Fruit fly (Drosophila melanogaster) whole organism, wandering third instar larva: ENCODE measurements around the gene CG14341.

ENCODE experiments used
- Abd-B ChIP-seq: fragments of >200 bp; optimal IDR thresholded peaks from 2 replicates; lab custom pipeline; 2017; ENCODE audit warnings: missing biosample characterization, missing genetic modification characterization
- CG32264 ChIP-seq: fragments of 200-800 bp; sonication (Bioruptor generic); optimal IDR thresholded peaks from 2 replicates; lab custom pipeline; 2016; ENCODE audit warnings: missing biosample characterization, missing genetic modification characterization
- CG9705 ChIP-seq: fragments of 200-800 bp; sonication (Bioruptor generic); optimal IDR thresholded peaks from 2 replicates; lab custom pipeline; 2018; ENCODE audit warnings: missing biosample characterization, mild to moderate bottlenecking, missing genetic modification characterization
- Dif ChIP-seq: fragments of 200-275, 200-300 bp; sonication (Bioruptor generic); optimal IDR thresholded peaks from 2 replicates; lab custom pipeline; 2018; ENCODE audit warnings: missing biosample characterization, missing genetic modification characterization; ENCODE audit not compliant: partially characterized antibody
- HLH106 ChIP-seq: fragments of 200-800 bp; optimal IDR thresholded peaks from 3 replicates; lab custom pipeline; 2019; ENCODE audit warnings: missing biosample characterization, mild to moderate bottlenecking, missing genetic modification characterization, moderate library complexity
- Jra ChIP-seq: sonication (Bioruptor generic); optimal IDR thresholded peaks from 2 replicates; lab custom pipeline; 2016; ENCODE audit warnings: missing biosample characterization, missing genetic modification characterization
- Myc ChIP-seq: fragments of >200 bp; optimal IDR thresholded peaks from 2 replicates; lab custom pipeline; 2017
- OdsH ChIP-seq: fragments of 200-800 bp; sonication (Bioruptor generic); optimal IDR thresholded peaks from 2 replicates; lab custom pipeline; 2016; ENCODE audit warnings: missing biosample characterization, mild to moderate bottlenecking, missing genetic modification characterization
- Sp1 ChIP-seq: fragments of 200-800 bp; sonication (Bioruptor generic); optimal IDR thresholded peaks from 3 replicates; lab custom pipeline; 2019; ENCODE audit warnings: missing biosample characterization, mild to moderate bottlenecking, missing genetic modification characterization, moderate library complexity
- brk ChIP-seq: fragments of 200-800 bp; sonication (Bioruptor generic); optimal IDR thresholded peaks from 2 replicates; lab custom pipeline; 2016; ENCODE audit warnings: missing biosample characterization, mild to moderate bottlenecking, missing genetic modification characterization
- dl ChIP-seq, 2 experiments: fragments of 175-275, 200-275 bp in 1 of 2; fragments of 200-275 bp in 1 of 2; sonication (Bioruptor generic); optimal IDR thresholded peaks; lab custom pipeline; 2018; ENCODE audit warnings: mild to moderate bottlenecking in 2 of 2, missing biosample characterization in 2 of 2, missing genetic modification characterization in 2 of 2, moderate library complexity in 2 of 2; ENCODE audit not compliant: partially characterized antibody in 2 of 2, insufficient read depth in 1 of 2
- dmrt93B ChIP-seq: fragments of 200-800 bp; sonication (Bioruptor generic); optimal IDR thresholded peaks from 2 replicates; lab custom pipeline; 2018; ENCODE audit warnings: missing biosample characterization, mild to moderate bottlenecking, missing genetic modification characterization
- foxo ChIP-seq, 2 experiments: fragments of 200-800 bp; sonication (Bioruptor generic); optimal IDR thresholded peaks; 2 replicates in 1 of 2; 3 replicates in 1 of 2; lab custom pipeline; 2016 to 2017; ENCODE audit warnings: missing biosample characterization in 2 of 2, missing genetic modification characterization in 2 of 2
- fru ChIP-seq: fragments of 200-800 bp; sonication (Bioruptor generic); optimal IDR thresholded peaks from 3 replicates; lab custom pipeline; 2016; ENCODE audit warnings: missing biosample characterization, mild to moderate bottlenecking, missing genetic modification characterization
- jim ChIP-seq: fragments of 175-275, 200-325 bp; sonication (Bioruptor generic); optimal IDR thresholded peaks from 2 replicates; lab custom pipeline; 2016; ENCODE audit warnings: missing biosample characterization, mild to moderate bottlenecking, missing genetic modification characterization
- rgr ChIP-seq: fragments of 200-800 bp; sonication (Bioruptor generic); optimal IDR thresholded peaks from 3 replicates; lab custom pipeline; 2016; ENCODE audit warnings: missing biosample characterization, mild to moderate bottlenecking, missing genetic modification characterization
- sage ChIP-seq: fragments of 200-800 bp; sonication (Bioruptor generic); optimal IDR thresholded peaks from 2 replicates; lab custom pipeline; 2016; ENCODE audit warnings: missing biosample characterization, mild to moderate bottlenecking, missing genetic modification characterization
- sv ChIP-seq: fragments of 200-800 bp; sonication (Bioruptor generic); optimal IDR thresholded peaks from 3 replicates; lab custom pipeline; 2016; ENCODE audit warnings: missing biosample characterization, missing genetic modification characterization
- tai ChIP-seq: sonication (Bioruptor generic); optimal IDR thresholded peaks from 2 replicates; lab custom pipeline; 2016; ENCODE audit warnings: missing biosample characterization, missing genetic modification characterization
- woc ChIP-seq: sonication (Bioruptor generic); optimal IDR thresholded peaks from 2 replicates; lab custom pipeline; 2016; ENCODE audit warnings: missing biosample characterization, mild to moderate bottlenecking, missing genetic modification characterization

Gene CG14341

dm6 chr2L:1211528-1211927 lies 45.2 kb downstream of the CG14341 start:
- TF ChIP-seq Sp1 (GFP tag; lab: Kevin White, UChicago) (no peak), HLH106 (no peak), Jra (GFP tag; lab: Kevin White, UChicago) (no peak), CG32264 (GFP tag; lab: Kevin White, UChicago) (no peak), Myc (lab: Kevin White, UChicago) (peak; percentile 6)

dm6 chr2L:1213587-1213986 lies 47.3 kb downstream of the CG14341 start:
- TF ChIP-seq sv (GFP tag; lab: Kevin White, UChicago): no peak
- TF ChIP-seq Abd-B (GFP tag; lab: Kevin White, UChicago): no peak

- TF ChIP-seq OdsH (GFP tag; lab: Kevin White, UChicago): no peak
- TF ChIP-seq dl (GFP tag; optimal IDR thresholded peaks at IDR 0.05; lab: Kevin White, UChicago; ENCODE audit: insufficient read depth in 1 of 2, partially characterized antibody in 2 of 2): no peak
- no peak for TF ChIP-seq Dif
- no peak for TF ChIP-seq CG32264 (GFP tag; lab: Kevin White, UChicago)
- TF ChIP-seq brk (GFP tag; lab: Kevin White, UChicago): no peak
- TF ChIP-seq woc (GFP tag; lab: Kevin White, UChicago): no peak
- no peak for TF ChIP-seq dmrt93B (GFP tag; lab: Kevin White, UChicago)
- TF ChIP-seq tai (GFP tag; lab: Kevin White, UChicago): no peak
- no peak for TF ChIP-seq fru (GFP tag; lab: Kevin White, UChicago)
- TF ChIP-seq CG9705: no peak
- TF ChIP-seq foxo (GFP tag; optimal IDR thresholded peaks at IDR 0.05; lab: Kevin White, UChicago): no peak
- no peak for TF ChIP-seq sage (GFP tag; lab: Kevin White, UChicago)
- TF ChIP-seq rgr: no peak
- no peak for TF ChIP-seq jim (GFP tag; lab: Kevin White, UChicago)
Observed at dm6 chr2L:1214465-1214864, 48.2 kb downstream of the CG14341 start.
